Worm (Caenorhabditis elegans): ENCODE measurements around the gene ZK287.7.

ce11 chrV:9712418-9713173 lies 19.7 kb downstream of the ZK287.7 start:
- TF ChIP-seq nhr-237 (tag; optimal IDR thresholded peaks at IDR 0.05) (no peak), lin-15B (tag; optimal IDR thresholded peaks at IDR 0.05) (no peak), ceh-82 (tag; optimal IDR thresholded peaks at IDR 0.05) (no peak), egl-43 (GFP tag; IDR thresholded peaks at IDR 0.05) (no peak)
